Worm (Caenorhabditis elegans) whole organism, young adult: ENCODE data around the gene athp-1.

Source experiments
- B0019.2 ChIP-seq: fragments of 200-800 bp; sonication (Bioruptor generic); conservative IDR thresholded peaks from 2 replicates; pipeline ENCODE4 v1.3.6; 2022; ENCODE audit warnings: missing genetic modification reagents, missing genetic modification characterization, missing compliant biosample characterization
- B0035.1 ChIP-seq: sonication (generic microtip); optimal IDR thresholded peaks from 2 replicates; lab custom pipeline; 2016; ENCODE audit warnings: missing genetic modification characterization, mild to moderate bottlenecking, missing compliant biosample characterization, missing genotype, missing genetic modification reagents
- C06A6.2 ChIP-seq: fragments of 200-800 bp; sonication (Bioruptor generic); conservative IDR thresholded peaks from 2 replicates; pipeline ENCODE4 v1.3.6; 2022; ENCODE audit warnings: missing genetic modification characterization, missing compliant biosample characterization
- C17E4.6 ChIP-seq: fragments of 200-800 bp; sonication (Bioruptor generic); IDR thresholded peaks from 2 replicates; pipeline ENCODE4 v1.3.6; 2022; ENCODE audit warnings: missing genetic modification reagents, missing genetic modification characterization, missing compliant biosample characterization
- F52B5.7 ChIP-seq: sonication (generic microtip); optimal IDR thresholded peaks from 2 replicates; lab custom pipeline; 2016; ENCODE audit warnings: mild to moderate bottlenecking, missing genetic modification characterization, missing compliant biosample characterization
- F57A8.1 ChIP-seq: fragments of 200-800 bp; sonication (Bioruptor generic); optimal IDR thresholded peaks from 2 replicates; lab custom pipeline; 2018; ENCODE audit warnings: mild to moderate bottlenecking, missing genetic modification characterization, moderate library complexity, missing compliant biosample characterization
- T07F8.4 ChIP-seq: sonication (generic microtip); optimal IDR thresholded peaks from 2 replicates; lab custom pipeline; 2016; ENCODE audit warnings: mild to moderate bottlenecking, missing genetic modification characterization, moderate library complexity, missing compliant biosample characterization
- T26A5.8 ChIP-seq: sonication (generic microtip); optimal IDR thresholded peaks from 2 replicates; lab custom pipeline; 2016; ENCODE audit warnings: missing genetic modification characterization, missing compliant biosample characterization
- Y53F4B.3 ChIP-seq: fragments of 200-800 bp; sonication (Bioruptor generic); IDR thresholded peaks from 2 replicates; pipeline ENCODE4 v1.3.6; 2022; ENCODE audit warnings: missing genetic modification reagents, missing genetic modification characterization, missing compliant biosample characterization
- Y56A3A.18 ChIP-seq: fragments of 200-800 bp; sonication (Bioruptor generic); IDR thresholded peaks from 2 replicates; pipeline ENCODE4 v1.3.6; 2022; ENCODE audit warnings: missing genetic modification reagents, missing genetic modification characterization, missing compliant biosample characterization
- Y95B8A.8 ChIP-seq: fragments of 200-800 bp; sonication (Bioruptor generic); IDR thresholded peaks from 2 replicates; pipeline ENCODE4 v1.3.6; 2022; ENCODE audit warnings: missing genetic modification reagents, missing genetic modification characterization, missing compliant biosample characterization
- ZK185.1 ChIP-seq: sonication (generic microtip); optimal IDR thresholded peaks from 2 replicates; lab custom pipeline; 2016; ENCODE audit warnings: mild to moderate bottlenecking, missing genetic modification characterization, missing compliant biosample characterization; ENCODE audit not compliant: poor library complexity, severe bottlenecking
- aptf-3 ChIP-seq: fragments of 200-800 bp; sonication (Bioruptor generic); IDR thresholded peaks from 2 replicates; pipeline ENCODE4 v1.3.6; 2022; ENCODE audit warnings: missing genetic modification characterization, missing compliant biosample characterization
- attf-6 ChIP-seq: fragments of 200-800 bp; sonication (Bioruptor generic); IDR thresholded peaks from 2 replicates; pipeline ENCODE4 v1.3.6; 2022; ENCODE audit warnings: missing genetic modification reagents, missing genetic modification characterization, missing compliant biosample characterization
- ceh-100 ChIP-seq: fragments of 200-800 bp; sonication (Bioruptor generic); IDR thresholded peaks from 2 replicates; pipeline ENCODE4 v1.3.6; 2022; ENCODE audit warnings: missing genetic modification reagents, missing genetic modification characterization, missing compliant biosample characterization
- ceh-27 ChIP-seq: fragments of 200-800 bp; sonication (Bioruptor generic); optimal IDR thresholded peaks from 2 replicates; lab custom pipeline; 2018; ENCODE audit warnings: mild to moderate bottlenecking, missing genetic modification characterization, moderate library complexity, missing compliant biosample characterization
- ceh-40 ChIP-seq: fragments of 200-800 bp; sonication (Bioruptor generic); IDR thresholded peaks from 2 replicates; pipeline ENCODE4 v1.3.6; 2022; ENCODE audit warnings: missing genetic modification characterization, missing compliant biosample characterization
- dox-1 ChIP-seq: fragments of 200-800 bp; sonication (Bioruptor generic); IDR thresholded peaks from 2 replicates; pipeline ENCODE4 v1.3.6; 2022; ENCODE audit warnings: missing genetic modification reagents, missing genetic modification characterization, missing compliant biosample characterization
- dpff-1 ChIP-seq: sonication (generic microtip); optimal IDR thresholded peaks from 2 replicates; lab custom pipeline; 2017; ENCODE audit warnings: mild to moderate bottlenecking, missing genetic modification characterization, missing compliant biosample characterization
- dpl-1 ChIP-seq: fragments of 150-350 bp; optimal IDR thresholded peaks from 2 replicates; lab custom pipeline; 2014; ENCODE audit warnings: missing biosample characterization, missing genetic modification reagents, missing genetic modification characterization
- egl-18 ChIP-seq: fragments of 200-800 bp; sonication (Bioruptor generic); IDR thresholded peaks from 2 replicates; pipeline ENCODE4 v1.3.6; 2022; ENCODE audit warnings: missing genetic modification reagents, missing genetic modification characterization, missing compliant biosample characterization
- egl-44 ChIP-seq: fragments of 200-800 bp; sonication (Bioruptor generic); IDR thresholded peaks from 2 replicates; pipeline ENCODE4 v1.3.6; 2022; ENCODE audit warnings: missing genetic modification reagents, missing genetic modification characterization, missing compliant biosample characterization
- ekl-4 ChIP-seq: fragments of 200-800 bp; sonication (Bioruptor generic); IDR thresholded peaks from 2 replicates; pipeline ENCODE4 v1.3.6; 2022; ENCODE audit warnings: missing genetic modification reagents, missing genetic modification characterization, missing compliant biosample characterization
- gei-17 ChIP-seq: fragments of 200-800 bp; sonication (Bioruptor generic); optimal IDR thresholded peaks from 2 replicates; lab custom pipeline; 2018; ENCODE audit warnings: mild to moderate bottlenecking, missing genetic modification characterization, missing compliant biosample characterization
- hmg-1.2 ChIP-seq: fragments of 200-800 bp; sonication (Bioruptor generic); IDR thresholded peaks from 2 replicates; pipeline ENCODE4 v1.3.6; 2022; ENCODE audit warnings: missing genetic modification reagents, missing genetic modification characterization, missing compliant biosample characterization
- hsf-1 ChIP-seq: fragments of 200-800 bp; sonication (Bioruptor generic); IDR thresholded peaks from 2 replicates; pipeline ENCODE4 v1.3.6; 2022; ENCODE audit warnings: missing genetic modification reagents, missing genetic modification characterization, missing compliant biosample characterization
- lin-26 ChIP-seq: fragments of 200-800 bp; sonication (Bioruptor generic); IDR thresholded peaks from 2 replicates; pipeline ENCODE4 v1.3.6; 2022; ENCODE audit warnings: missing genetic modification reagents, missing genetic modification characterization, missing compliant biosample characterization
- lin-40 ChIP-seq: sonication (generic microtip); optimal IDR thresholded peaks from 2 replicates; lab custom pipeline; 2016; ENCODE audit warnings: missing genetic modification characterization, mild to moderate bottlenecking, missing compliant biosample characterization, missing genotype, missing genetic modification reagents
- lir-1 ChIP-seq: fragments of 200-800 bp; sonication (Bioruptor generic); conservative IDR thresholded peaks from 2 replicates; pipeline ENCODE4 v1.3.6; 2022; ENCODE audit warnings: missing genetic modification reagents, missing genetic modification characterization, missing compliant biosample characterization
- madf-6 ChIP-seq: fragments of 200-800 bp; sonication (Bioruptor generic); IDR thresholded peaks from 2 replicates; pipeline ENCODE4 v1.3.6; 2022; ENCODE audit warnings: missing genetic modification reagents, missing genetic modification characterization, missing compliant biosample characterization
- mel-28 ChIP-seq: sonication (generic microtip); optimal IDR thresholded peaks from 2 replicates; lab custom pipeline; 2016; ENCODE audit warnings: borderline replicate concordance, mild to moderate bottlenecking, missing genetic modification characterization, missing compliant biosample characterization
- nfya-1 ChIP-seq: sonication (generic microtip); optimal IDR thresholded peaks from 2 replicates; lab custom pipeline; 2017; ENCODE audit warnings: antibody characterized with exemption, missing compliant biosample characterization, missing genetic modification characterization, borderline replicate concordance; ENCODE audit not compliant: insufficient read depth
- nfyb-1 ChIP-seq: fragments of 200-800 bp; sonication (Bioruptor generic); IDR thresholded peaks from 2 replicates; pipeline ENCODE4 v1.3.6; 2022; ENCODE audit warnings: missing genetic modification reagents, missing genetic modification characterization, missing compliant biosample characterization
- nhr-27 ChIP-seq: fragments of 200-800 bp; sonication (Bioruptor generic); optimal IDR thresholded peaks from 2 replicates; lab custom pipeline; 2018; ENCODE audit warnings: mild to moderate bottlenecking, missing genetic modification characterization, moderate library complexity, missing compliant biosample characterization
- nhr-90 ChIP-seq: sonication (generic microtip); optimal IDR thresholded peaks from 2 replicates; lab custom pipeline; 2016; ENCODE audit warnings: missing genotype, mild to moderate bottlenecking, missing genetic modification characterization, missing compliant biosample characterization
- rcor-1 ChIP-seq: fragments of 200-800 bp; sonication (Bioruptor generic); IDR thresholded peaks from 2 replicates; pipeline ENCODE4 v1.3.6; 2022; ENCODE audit warnings: missing genetic modification reagents, missing genetic modification characterization, missing compliant biosample characterization
- rec-8 ChIP-seq, 2 experiments: sonication (generic microtip); optimal IDR thresholded peaks; 2 replicates each; lab custom pipeline; 2016; ENCODE audit warnings: mild to moderate bottlenecking in 2 of 2, missing genetic modification characterization in 2 of 2, missing genetic modification reagents in 2 of 2, missing genotype in 2 of 2, missing biosample characterization in 1 of 2, missing compliant biosample characterization in 1 of 2, moderate library complexity in 1 of 2
- repo-1 ChIP-seq: sonication (generic microtip); optimal IDR thresholded peaks from 2 replicates; lab custom pipeline; 2017; ENCODE audit warnings: mild to moderate bottlenecking, missing genetic modification characterization, missing compliant biosample characterization
- snpc-3.4 ChIP-seq: sonication (generic microtip); optimal IDR thresholded peaks from 2 replicates; lab custom pipeline; 2017; ENCODE audit warnings: missing genetic modification characterization, mild to moderate bottlenecking, missing compliant biosample characterization, antibody characterized with exemption, moderate library complexity, missing genotype, missing genetic modification reagents
- somi-1 ChIP-seq: fragments of 200-800 bp; sonication (Bioruptor generic); optimal IDR thresholded peaks from 2 replicates; lab custom pipeline; 2018; ENCODE audit warnings: mild to moderate bottlenecking, missing genetic modification characterization, missing compliant biosample characterization
- sptf-2 ChIP-seq: fragments of 200-800 bp; sonication (Bioruptor generic); optimal IDR thresholded peaks from 2 replicates; lab custom pipeline; 2018; ENCODE audit warnings: mild to moderate bottlenecking, missing genetic modification characterization, missing compliant biosample characterization
- tlf-1 ChIP-seq: fragments of 200-800 bp; sonication (Bioruptor generic); optimal IDR thresholded peaks from 2 replicates; lab custom pipeline; 2018; ENCODE audit warnings: mild to moderate bottlenecking, missing genetic modification characterization, missing compliant biosample characterization
- unc-130 ChIP-seq: sonication (generic microtip); optimal IDR thresholded peaks from 2 replicates; lab custom pipeline; 2016; ENCODE audit warnings: missing genetic modification reagents, missing genetic modification characterization, missing compliant biosample characterization
- xnd-1 ChIP-seq: sonication (generic microtip); optimal IDR thresholded peaks from 2 replicates; lab custom pipeline; 2016; ENCODE audit warnings: missing genotype, missing genetic modification reagents, missing genetic modification characterization, missing compliant biosample characterization
- ztf-22 ChIP-seq: fragments of 200-800 bp; sonication (Bioruptor generic); optimal IDR thresholded peaks from 2 replicates; lab custom pipeline; 2018; ENCODE audit warnings: mild to moderate bottlenecking, missing genetic modification characterization, moderate library complexity, missing compliant biosample characterization
- ztf-25 ChIP-seq: fragments of 200-800 bp; sonication (Bioruptor generic); IDR thresholded peaks from 2 replicates; pipeline ENCODE4 v1.3.6; 2022; ENCODE audit warnings: missing genetic modification reagents, missing genetic modification characterization, missing compliant biosample characterization
- ztf-6 ChIP-seq: fragments of 200-800 bp; sonication (Bioruptor generic); IDR thresholded peaks from 2 replicates; pipeline ENCODE4 v1.3.6; 2022; ENCODE audit warnings: missing genetic modification reagents, missing genetic modification characterization, missing compliant biosample characterization

athp-1 gene

ce11 chrIII:10832636-10833035, 48.9 kb upstream of the athp-1 start, which contains the start of gene sbsp-1:
sbsp-1 (plus strand) TSS chrIII:10832936.
- TF ChIP-seq hmg-1.2 (GFP tag; lab: Robert Waterston, UW) (peak; percentile 87), C06A6.2 (no peak)

- no peak for TF ChIP-seq ztf-6 (GFP tag; lab: Robert Waterston, UW)
- TF ChIP-seq mel-28 (tag; lab: Kevin White, UChicago), result no peak
- peak; percentile 52; the same call in 1 of the 2 replicates for TF ChIP-seq lir-1 (GFP tag; lab: Robert Waterston, UW)
- no peak for TF ChIP-seq sptf-2
- TF ChIP-seq nhr-27, result no peak
- TF ChIP-seq ztf-22 (GFP tag; lab: Kevin White, UChicago), result no peak
- TF ChIP-seq unc-130, result no peak
- no peak for TF ChIP-seq nhr-90 (tag; lab: Kevin White, UChicago)
- no peak for TF ChIP-seq nfya-1
- no peak for TF ChIP-seq F52B5.7 (tag; lab: Kevin White, UChicago)
- no peak for TF ChIP-seq rcor-1 (GFP tag; lab: Robert Waterston, UW)
- peak; percentile 51 for TF ChIP-seq hmg-1.2 (GFP tag; lab: Robert Waterston, UW)
- peak; percentile 63; the same call in 1 of the 2 replicates for TF ChIP-seq hsf-1 (GFP tag; lab: Robert Waterston, UW)
- TF ChIP-seq tlf-1, result peak; percentile 63
- TF ChIP-seq madf-6 (GFP tag; lab: Robert Waterston, UW), result no peak; the same call in 1 of the 2 replicates
- peak; percentile 61 for TF ChIP-seq snpc-3.4 (tag; lab: Kevin White, UChicago)
- no peak for TF ChIP-seq ceh-27 (GFP tag; lab: Kevin White, UChicago)
- TF ChIP-seq aptf-3 (GFP tag; lab: Robert Waterston, UW), result no peak
- TF ChIP-seq T26A5.8, result no peak
- no peak for TF ChIP-seq ceh-40 (GFP tag; lab: Robert Waterston, UW)
- TF ChIP-seq rec-8 (tag; optimal IDR thresholded peaks at IDR 0.05; lab: Kevin White, UChicago), result no peak
- no peak for TF ChIP-seq egl-44 (GFP tag; lab: Robert Waterston, UW)
- TF ChIP-seq T07F8.4 (tag; lab: Kevin White, UChicago), result no peak
- no peak for TF ChIP-seq dpff-1 (tag; lab: Kevin White, UChicago)
- TF ChIP-seq ekl-4 (GFP tag; lab: Robert Waterston, UW), result no peak
- no peak for TF ChIP-seq lin-26 (GFP tag; lab: Robert Waterston, UW)
- 0 out of 2 replicates have a peak, but pooled peaks have one; percentile 52 for TF ChIP-seq Y95B8A.8
- peak; percentile 82 for TF ChIP-seq ceh-100 (GFP tag; lab: Robert Waterston, UW)
- no peak for TF ChIP-seq B0019.2 (GFP tag; lab: Robert Waterston, UW)
- no peak for TF ChIP-seq dpl-1 (GFP tag; lab: Kevin White, UChicago)
- TF ChIP-seq C17E4.6 (GFP tag; lab: Robert Waterston, UW), result no peak
- no peak for TF ChIP-seq B0035.1
- no peak for TF ChIP-seq F57A8.1 (GFP tag; lab: Kevin White, UChicago)
- no peak for TF ChIP-seq attf-6 (GFP tag; lab: Robert Waterston, UW)
- TF ChIP-seq nfyb-1 (GFP tag; lab: Robert Waterston, UW), result peak; percentile 95
- TF ChIP-seq lin-40, result peak; percentile 89
- peak; percentile 31 for TF ChIP-seq xnd-1 (tag; lab: Kevin White, UChicago)
- no peak for TF ChIP-seq gei-17 (GFP tag; lab: Kevin White, UChicago)
- TF ChIP-seq egl-18 (GFP tag; lab: Robert Waterston, UW), result no peak
- no peak for TF ChIP-seq dox-1 (GFP tag; lab: Robert Waterston, UW)
- no peak for TF ChIP-seq Y53F4B.3 (GFP tag; lab: Robert Waterston, UW)
- TF ChIP-seq somi-1, result peak; percentile 8
- peak; percentile 79 for TF ChIP-seq ZK185.1 (tag; lab: Kevin White, UChicago)
- TF ChIP-seq repo-1, result peak; percentile 63
- no peak for TF ChIP-seq Y56A3A.18
- TF ChIP-seq ztf-25 (GFP tag; lab: Robert Waterston, UW), result no peak
Observed at ce11 chrIII:10844873-10845272, 36.7 kb upstream of the athp-1 start, which contains the start of gene pde-12. pde-12 (minus strand) TSS chrIII:10845020.
